Fruit fly (Drosophila melanogaster) whole organism, prepupa: ENCODE measurements around the gene CG16986.
A peak's percentile ranks its signal among the peaks of the same experiment; 100 is the strongest.

Experiments used
- Blimp-1 ChIP-seq: fragments of 200-800 bp; sonication (Bioruptor generic); optimal IDR thresholded peaks from 3 replicates; lab custom pipeline; 2017; ENCODE audit warnings: missing biosample characterization, missing genetic modification characterization, mild to moderate bottlenecking, moderate library complexity, missing genetic modification reagents
- CG10631 ChIP-seq: fragments of 200-800 bp; sonication (Bioruptor generic); optimal IDR thresholded peaks from 2 replicates; lab custom pipeline; 2016; ENCODE audit warnings: missing biosample characterization, missing genetic modification characterization
- CG10669 ChIP-seq: fragments of 200-800 bp; sonication (Bioruptor generic); optimal IDR thresholded peaks from 3 replicates; lab custom pipeline; 2018; ENCODE audit warnings: missing biosample characterization, mild to moderate bottlenecking, missing genetic modification characterization, moderate library complexity
- CG11294 ChIP-seq: fragments of 200-800 bp; sonication (Bioruptor generic); IDR thresholded peaks from 2 replicates; pipeline ENCODE4 v1.3.6; 2022; ENCODE audit warnings: missing biosample characterization, missing genetic modification characterization
- CG11762 ChIP-seq: fragments of 200-800 bp; sonication (Bioruptor generic); optimal IDR thresholded peaks from 3 replicates; lab custom pipeline; 2016; ENCODE audit warnings: missing biosample characterization, missing genetic modification characterization; ENCODE audit not compliant: insufficient read depth
- CG11902 ChIP-seq: fragments of 200-800 bp; sonication (Bioruptor generic); optimal IDR thresholded peaks from 3 replicates; lab custom pipeline; 2016; ENCODE audit warnings: missing biosample characterization, missing genetic modification characterization
- CG15336 ChIP-seq: fragments of 200-800 bp; sonication (Bioruptor generic); IDR thresholded peaks from 2 replicates; pipeline ENCODE4 v1.3.6; 2022; ENCODE audit warnings: missing biosample characterization, missing genetic modification characterization
- CG16779 ChIP-seq: fragments of 200-800 bp; sonication (Bioruptor generic); optimal IDR thresholded peaks from 3 replicates; lab custom pipeline; 2017; ENCODE audit warnings: missing biosample characterization, mild to moderate bottlenecking, missing genetic modification characterization
- CG3032 ChIP-seq: fragments of 200-800 bp; optimal IDR thresholded peaks from 2 replicates; lab custom pipeline; 2019; ENCODE audit warnings: missing biosample characterization, mild to moderate bottlenecking, missing genetic modification characterization, moderate library complexity
- CG32006 ChIP-seq: fragments of 200-800 bp; sonication (Bioruptor generic); optimal IDR thresholded peaks from 3 replicates; lab custom pipeline; 2017; ENCODE audit warnings: missing biosample characterization, mild to moderate bottlenecking, missing genetic modification characterization
- CG3919 ChIP-seq: fragments of 200-800 bp; sonication (Bioruptor generic); optimal IDR thresholded peaks from 3 replicates; lab custom pipeline; 2016; ENCODE audit warnings: missing biosample characterization, missing genetic modification characterization
- CG6163 ChIP-seq: fragments of 200-800 bp; sonication (Bioruptor generic); IDR thresholded peaks from 3 replicates; pipeline ENCODE4 v1.3.6; 2022; ENCODE audit warnings: missing biosample characterization, missing genetic modification characterization
- CG6854 ChIP-seq: fragments of 200-800 bp; sonication (Bioruptor generic); optimal IDR thresholded peaks from 2 replicates; lab custom pipeline; 2017; ENCODE audit warnings: missing biosample characterization, mild to moderate bottlenecking, missing genetic modification characterization
- CG7368 ChIP-seq: fragments of 200-800 bp; sonication (Bioruptor generic); optimal IDR thresholded peaks from 3 replicates; lab custom pipeline; 2016; ENCODE audit warnings: missing biosample characterization, missing genetic modification characterization
- CG8119 ChIP-seq: fragments of 200-800 bp; sonication (Bioruptor generic); IDR thresholded peaks from 3 replicates; pipeline ENCODE4 v1.3.6; 2022; ENCODE audit warnings: missing biosample characterization, missing genetic modification characterization
- CG8319 ChIP-seq: fragments of 200-800 bp; sonication (Bioruptor generic); optimal IDR thresholded peaks from 3 replicates; lab custom pipeline; 2016; ENCODE audit warnings: missing biosample characterization, missing genetic modification characterization
- CG8632 ChIP-seq: fragments of 200-800 bp; sonication (Bioruptor generic); optimal IDR thresholded peaks from 3 replicates; lab custom pipeline; 2016; ENCODE audit warnings: missing biosample characterization, missing genetic modification characterization
- CG9139 ChIP-seq: fragments of 200-800 bp; sonication (Bioruptor generic); optimal IDR thresholded peaks from 3 replicates; lab custom pipeline; 2017; ENCODE audit warnings: missing biosample characterization, mild to moderate bottlenecking, missing genetic modification characterization
- Eip78C ChIP-seq: fragments of 200-800 bp; sonication (Bioruptor generic); peaks from one replicate; lab custom pipeline; 2016; ENCODE audit warnings: missing biosample characterization, missing genetic modification characterization
- Ets21C ChIP-seq: fragments of 200-800 bp; sonication (Bioruptor generic); optimal IDR thresholded peaks from 3 replicates; lab custom pipeline; 2016; ENCODE audit warnings: missing biosample characterization, missing genetic modification characterization
- Ets96B ChIP-seq: fragments of 200-800 bp; optimal IDR thresholded peaks from 2 replicates; lab custom pipeline; 2019; ENCODE audit warnings: missing biosample characterization, mild to moderate bottlenecking, missing genetic modification characterization, moderate library complexity
- Gug ChIP-seq: fragments of 200-800 bp; sonication (Bioruptor generic); IDR thresholded peaks from 2 replicates; pipeline ENCODE4 v1.3.6; 2022; ENCODE audit warnings: missing biosample characterization, missing genetic modification characterization
- Hr38 ChIP-seq: sonication (Bioruptor generic); optimal IDR thresholded peaks from 2 replicates; lab custom pipeline; 2016; ENCODE audit warnings: missing biosample characterization, missing genetic modification characterization
- Hr39 ChIP-seq: fragments of 200-800 bp; sonication (Bioruptor generic); optimal IDR thresholded peaks from 2 replicates; lab custom pipeline; 2016; ENCODE audit warnings: missing biosample characterization, missing genetic modification characterization
- Hr4 ChIP-seq: fragments of 200-800 bp; sonication (Bioruptor generic); optimal IDR thresholded peaks from 3 replicates; lab custom pipeline; 2016; ENCODE audit warnings: missing biosample characterization, missing genetic modification characterization
- Lpt ChIP-seq: fragments of 200-800 bp; sonication (Bioruptor generic); optimal IDR thresholded peaks from 3 replicates; lab custom pipeline; 2016; ENCODE audit warnings: missing biosample characterization, missing genetic modification characterization
- OdsH ChIP-seq: fragments of 200-800 bp; sonication (Bioruptor generic); optimal IDR thresholded peaks from 3 replicates; lab custom pipeline; 2016; ENCODE audit warnings: missing biosample characterization, missing genetic modification characterization
- Sox102F ChIP-seq: fragments of 200-800 bp; sonication (Bioruptor generic); optimal IDR thresholded peaks from 2 replicates; lab custom pipeline; 2016; ENCODE audit warnings: missing biosample characterization, mild to moderate bottlenecking, missing genetic modification characterization
- Sox14 ChIP-seq: fragments of 200-800 bp; sonication (Bioruptor generic); optimal IDR thresholded peaks from 3 replicates; lab custom pipeline; 2016; ENCODE audit warnings: missing biosample characterization, missing genetic modification characterization
- Sox15 ChIP-seq: fragments of 200-800 bp; sonication (Bioruptor generic); optimal IDR thresholded peaks from 3 replicates; lab custom pipeline; 2016; ENCODE audit warnings: missing biosample characterization, missing genetic modification characterization
- acj6 ChIP-seq: fragments of 200-800 bp; sonication (Bioruptor generic); optimal IDR thresholded peaks from 3 replicates; lab custom pipeline; 2016; ENCODE audit warnings: missing biosample characterization, missing genetic modification characterization
- cyc ChIP-seq: fragments of 200-800 bp; sonication (Bioruptor generic); optimal IDR thresholded peaks from 3 replicates; lab custom pipeline; 2016; ENCODE audit warnings: missing biosample characterization, missing genetic modification characterization
- dac ChIP-seq: fragments of 200-800 bp; sonication (Bioruptor generic); optimal IDR thresholded peaks from 2 replicates; lab custom pipeline; 2017; ENCODE audit warnings: missing biosample characterization, mild to moderate bottlenecking, missing genetic modification characterization
- dsx ChIP-seq: fragments of 200-800 bp; optimal IDR thresholded peaks from 3 replicates; lab custom pipeline; 2019; ENCODE audit warnings: missing biosample characterization, mild to moderate bottlenecking, missing genetic modification characterization, moderate library complexity; ENCODE audit not compliant: poor library complexity, severe bottlenecking
- eg ChIP-seq: fragments of 200-800 bp; sonication (Bioruptor generic); IDR thresholded peaks from 3 replicates; pipeline ENCODE4 v1.3.6; 2022; ENCODE audit warnings: missing biosample characterization, missing genetic modification characterization
- esn ChIP-seq: fragments of 200-800 bp; sonication (Bioruptor generic); optimal IDR thresholded peaks from 2 replicates; lab custom pipeline; 2016; ENCODE audit warnings: missing biosample characterization, mild to moderate bottlenecking, missing genetic modification characterization, moderate library complexity
- fd59A ChIP-seq: fragments of 200-800 bp; sonication (Bioruptor generic); optimal IDR thresholded peaks from 2 replicates; lab custom pipeline; 2017; ENCODE audit warnings: missing biosample characterization, mild to moderate bottlenecking, missing genetic modification characterization, missing genetic modification reagents
- fd85E ChIP-seq: fragments of 200-800 bp; sonication (Bioruptor generic); optimal IDR thresholded peaks from 3 replicates; lab custom pipeline; 2016; ENCODE audit warnings: missing biosample characterization, missing genetic modification characterization
- lz ChIP-seq: fragments of 200-800 bp; sonication (Bioruptor generic); optimal IDR thresholded peaks from 3 replicates; lab custom pipeline; 2016; ENCODE audit warnings: missing biosample characterization, missing genetic modification characterization
- net ChIP-seq: fragments of 200-800 bp; sonication (Bioruptor generic); optimal IDR thresholded peaks from 3 replicates; lab custom pipeline; 2016; ENCODE audit warnings: missing biosample characterization, missing genetic modification characterization
- pdm3 ChIP-seq: fragments of 200-800 bp; sonication (Bioruptor generic); optimal IDR thresholded peaks from 3 replicates; lab custom pipeline; 2016; ENCODE audit warnings: missing biosample characterization, missing genetic modification characterization
- salr ChIP-seq, 2 experiments: fragments of 200-800 bp; sonication (Bioruptor generic); optimal IDR thresholded peaks; 3 replicates each; lab custom pipeline; 2016 to 2018; ENCODE audit warnings: missing biosample characterization in 2 of 2, missing genetic modification characterization in 2 of 2, mild to moderate bottlenecking in 1 of 2
- ss ChIP-seq, 2 experiments: fragments of 200-800 bp; sonication (Bioruptor generic); optimal IDR thresholded peaks; 2 replicates in 1 of 2; 3 replicates in 1 of 2; lab custom pipeline; 2017 to 2018; ENCODE audit warnings: mild to moderate bottlenecking in 2 of 2, missing biosample characterization in 2 of 2, missing genetic modification characterization in 2 of 2, moderate library complexity in 1 of 2
- svp ChIP-seq: fragments of 200-800 bp; sonication (Bioruptor generic); peaks from one replicate; lab custom pipeline; 2016; ENCODE audit warnings: missing biosample characterization, missing genetic modification characterization
- topi ChIP-seq: fragments of 200-800 bp; sonication (Bioruptor generic); optimal IDR thresholded peaks from 3 replicates; lab custom pipeline; 2016; ENCODE audit warnings: missing biosample characterization, missing genetic modification characterization
- vri ChIP-seq: fragments of 200-800 bp; sonication (Bioruptor generic); optimal IDR thresholded peaks from 3 replicates; lab custom pipeline; 2016; ENCODE audit warnings: missing biosample characterization, mild to moderate bottlenecking, missing genetic modification characterization

CG16986 gene

DNA sequence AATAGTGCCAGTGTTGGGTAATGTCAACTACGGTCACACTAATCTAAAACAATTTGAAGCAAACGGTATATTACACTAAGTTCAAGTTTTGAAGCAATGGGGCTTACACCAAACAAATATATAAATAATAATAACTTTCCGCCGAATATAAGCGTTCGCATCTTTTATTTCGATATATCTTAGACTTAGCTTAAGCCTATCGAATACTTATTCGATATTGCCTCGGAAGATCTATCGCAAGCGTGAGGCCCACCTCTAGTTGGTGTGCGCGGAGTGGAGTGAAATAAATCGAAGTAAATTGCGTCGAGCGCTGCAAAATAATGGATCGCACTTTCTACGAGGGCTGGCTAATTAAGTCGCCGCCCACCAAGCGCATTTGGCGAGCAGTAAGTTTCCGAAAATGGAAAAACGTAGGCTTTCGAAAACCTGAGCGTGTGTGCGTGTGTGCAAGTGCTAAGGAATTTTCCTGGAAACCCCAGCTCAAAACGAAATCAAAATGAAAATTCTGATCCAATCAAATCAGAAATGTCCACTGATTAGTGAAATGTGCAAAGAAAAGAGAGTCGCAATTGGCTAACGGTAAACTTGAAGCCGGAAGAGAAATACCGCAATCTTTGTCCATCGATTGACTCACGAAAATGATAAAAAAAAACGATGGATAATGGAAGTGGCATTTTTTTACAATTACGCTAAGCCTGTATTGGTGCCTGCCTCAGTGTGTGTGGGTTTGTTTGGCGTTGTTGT lies 10.8 kb upstream of the CG16986 start, which contains the start of gene dos (continued):
- TF ChIP-seq OdsH (GFP tag; lab: Kevin White, UChicago) (peak; percentile 23), CG9139 (GFP tag; lab: Kevin White, UChicago) (no peak), eg (GFP tag; lab: Robert Waterston, UW) (no peak), CG32006 (GFP tag; lab: Kevin White, UChicago) (no peak), Blimp-1 (GFP tag; lab: Kevin White, UChicago) (no peak), CG10669 (peak; percentile 2), CG7368 (no peak), vri (GFP tag; lab: Kevin White, UChicago) (peak; percentile 43)

DNA sequence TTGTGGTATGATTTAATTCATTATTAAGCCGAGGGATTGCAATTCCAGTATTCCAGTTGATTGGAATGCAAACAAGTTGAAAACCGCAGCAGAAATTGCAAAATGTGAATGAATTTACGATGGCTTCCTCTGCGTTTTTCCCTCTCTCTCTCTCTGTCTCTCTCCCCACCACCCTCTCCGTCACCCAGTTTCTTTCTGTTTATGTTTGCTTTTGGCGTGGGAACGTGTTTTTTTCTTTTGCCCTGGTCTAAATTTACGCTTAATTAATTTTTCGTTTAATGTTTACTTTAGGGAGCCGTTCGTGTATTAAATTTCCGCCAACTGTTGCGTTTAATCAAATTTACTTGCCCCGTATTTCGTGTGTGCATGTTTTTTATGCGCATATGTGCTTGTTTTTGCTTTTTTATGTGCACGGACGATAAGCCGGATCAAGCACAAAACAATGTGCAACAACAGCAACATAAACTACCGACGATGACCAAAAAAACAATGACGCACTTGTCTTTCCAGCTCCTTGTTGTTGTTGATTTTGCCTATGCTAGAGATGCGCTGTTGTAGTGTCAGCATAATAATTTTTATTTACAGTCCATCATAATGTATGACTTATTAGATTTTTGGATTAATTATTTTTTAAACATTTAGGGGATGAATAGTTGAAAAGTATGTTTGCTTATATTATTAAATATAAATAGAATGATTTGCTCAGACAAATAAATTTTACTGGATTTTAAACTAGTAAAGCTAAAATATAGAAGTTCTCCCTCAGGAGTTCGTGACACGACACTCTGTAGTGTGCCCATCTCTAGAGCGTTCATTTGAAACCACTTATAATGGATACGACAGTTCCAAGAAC lies 10.0 kb upstream of the CG16986 start:
- TF ChIP-seq CG7368 (peak; percentile 18), CG32006 (GFP tag; lab: Kevin White, UChicago) (peak; percentile 69), Hr38 (GFP tag; lab: Kevin White, UChicago) (no peak), Hr4 (GFP tag; lab: Kevin White, UChicago) (peak; percentile 56), CG8632 (peak; percentile 21), CG11294 (GFP tag; lab: Robert Waterston, UW) (no peak), Sox14 (peak; percentile 4), cyc (GFP tag; lab: Kevin White, UChicago) (peak; percentile 18), CG11902 (GFP tag; lab: Kevin White, UChicago) (no peak), Hr39 (GFP tag; lab: Kevin White, UChicago) (no peak), CG15336 (GFP tag; lab: Robert Waterston, UW) (peak; percentile 65), pdm3 (GFP tag; lab: Kevin White, UChicago) (peak; percentile 34), dsx (GFP tag; lab: Kevin White, UChicago) (peak; percentile 45), CG3919 (peak; percentile 49), Eip78C (GFP tag; lab: Kevin White, UChicago) (peak; percentile 91), salr (GFP tag; optimal IDR thresholded peaks at IDR 0.05; lab: Kevin White, UChicago) (peak in 1 of 2 experiments; percentile 72), CG10631 (peak; percentile 60), Sox102F (GFP tag; lab: Kevin White, UChicago) (peak; percentile 49), acj6 (GFP tag; lab: Kevin White, UChicago) (peak; percentile 51), CG3032 (tag; lab: Kevin White, UChicago) (no peak), CG8119 (GFP tag; lab: Robert Waterston, UW) (peak; percentile 72; the same call in 2 of the 3 replicates), Sox15 (GFP tag; lab: Kevin White, UChicago) (no peak), OdsH (GFP tag; lab: Kevin White, UChicago) (peak; percentile 64), svp (peak; percentile 49), topi (GFP tag; lab: Kevin White, UChicago) (peak; percentile 37), CG6854 (GFP tag; lab: Kevin White, UChicago) (peak; percentile 22), net (GFP tag; lab: Kevin White, UChicago) (peak; percentile 44), fd85E (peak; percentile 19), Blimp-1 (GFP tag; lab: Kevin White, UChicago) (no peak), Gug (GFP tag; lab: Robert Waterston, UW) (no peak), CG16779 (tag; lab: Kevin White, UChicago) (no peak), Lpt (GFP tag; lab: Kevin White, UChicago) (peak; percentile 4), CG8319 (GFP tag; lab: Kevin White, UChicago) (no peak), CG6163 (GFP tag; lab: Robert Waterston, UW) (no peak), esn (GFP tag; lab: Kevin White, UChicago) (peak; percentile 47), dac (GFP tag; lab: Kevin White, UChicago) (no peak), ss (GFP tag; optimal IDR thresholded peaks at IDR 0.05; lab: Kevin White, UChicago) (peak in 1 of 2 experiments; percentile 15), lz (GFP tag; lab: Kevin White, UChicago) (peak; percentile 31), Ets96B (tag; lab: Kevin White, UChicago) (no peak), fd59A (no peak), eg (GFP tag; lab: Robert Waterston, UW) (peak; percentile 46; the same call in 2 of the 3 replicates), CG11762 (GFP tag; lab: Kevin White, UChicago) (no peak), Ets21C (GFP tag; lab: Kevin White, UChicago) (no peak)
